Worm (Caenorhabditis elegans) whole organism, midembryonic: ENCODE measurements around the gene srg-36.

Source experiments
- T22C8.4 ChIP-seq: fragments of 200-800 bp; sonication (Bioruptor generic); IDR thresholded peaks from 2 replicates; pipeline ENCODE4 v1.3.6; 2022; ENCODE audit warnings: missing genetic modification characterization, missing compliant biosample characterization
- flt-1 ChIP-seq: fragments of 200-800 bp; sonication (Bioruptor generic); IDR thresholded peaks from 2 replicates; pipeline ENCODE4 v1.3.6; 2022; ENCODE audit warnings: missing genetic modification characterization, missing compliant biosample characterization
- klf-2 ChIP-seq: fragments of 200-800 bp; sonication (Bioruptor generic); conservative IDR thresholded peaks from 2 replicates; pipeline ENCODE4 v1.3.6; 2022; ENCODE audit warnings: missing genetic modification reagents, missing genetic modification characterization, missing compliant biosample characterization
- med-1 ChIP-seq: sonication (generic microtip); optimal IDR thresholded peaks from 2 replicates; lab custom pipeline; 2017; ENCODE audit warnings: missing genetic modification characterization, mild to moderate bottlenecking, missing compliant biosample characterization, antibody characterized with exemption, missing genetic modification reagents; ENCODE audit not compliant: insufficient read depth
- ref-1 ChIP-seq: fragments of 200-800 bp; sonication (Bioruptor generic); conservative IDR thresholded peaks from 2 replicates; pipeline ENCODE4 v1.3.6; 2022; ENCODE audit warnings: missing genetic modification reagents, missing genetic modification characterization, missing compliant biosample characterization
- tab-1 ChIP-seq: fragments of 200-800 bp; sonication (Bioruptor generic); IDR thresholded peaks from 2 replicates; pipeline ENCODE4 v1.3.6; 2022; ENCODE audit warnings: missing genetic modification characterization, missing compliant biosample characterization
- ztf-29 ChIP-seq: fragments of 200-800 bp; sonication (Bioruptor generic); IDR thresholded peaks from 2 replicates; pipeline ENCODE4 v1.3.6; 2022; ENCODE audit warnings: missing genetic modification reagents, missing genetic modification characterization, missing compliant biosample characterization

ce11 chrX:14231987-14232386 lies 2.3 kb downstream of the srg-36 start:
- TF ChIP-seq ztf-29 (GFP tag; lab: Robert Waterston, UW) (no peak), ref-1 (GFP tag; lab: Robert Waterston, UW) (no peak), tab-1 (GFP tag; lab: Robert Waterston, UW) (no peak), med-1 (GFP tag; lab: Kevin White, UChicago) (no peak), flt-1 (no peak), T22C8.4 (GFP tag; lab: Robert Waterston, UW) (no peak), klf-2 (GFP tag; lab: Robert Waterston, UW) (no peak)
